Worm (Caenorhabditis elegans): ENCODE data around the gene unc-69.

ce11 chrIII:10362920-10363319 lies 44.2 kb downstream of the unc-69 start:
- TF ChIP-seq sox-4 (tag; optimal IDR thresholded peaks at IDR 0.05): no peak
- TF ChIP-seq pha-4 (tag; optimal IDR thresholded peaks at IDR 0.05): no peak
- no peak for TF ChIP-seq lim-6 (tag; optimal IDR thresholded peaks at IDR 0.05)
- no peak for TF ChIP-seq nhr-11 (tag; optimal IDR thresholded peaks at IDR 0.05)
- no peak for TF ChIP-seq ama-1 (optimal IDR thresholded peaks at IDR 0.05)
